Worm (Caenorhabditis elegans) whole organism, L3 larva: ENCODE results near the gene B0563.10.
"Not testable (repeated sequence)": the region's sequence is repeated elsewhere in the genome, so short reads cannot be mapped to it uniquely, and the experiment has no call there.

ENCODE experiments used
- ZK546.5 ChIP-seq: sonication (generic microtip); optimal IDR thresholded peaks from 2 replicates; lab custom pipeline; 2017; ENCODE audit warnings: missing biosample characterization, missing genetic modification characterization
- aly-2 ChIP-seq: fragments of 150-350 bp; optimal IDR thresholded peaks from 2 replicates; lab custom pipeline; 2014; ENCODE audit warnings: missing biosample characterization, missing genetic modification characterization
- ceh-16 ChIP-seq: sonication (generic microtip); optimal IDR thresholded peaks from 2 replicates; lab custom pipeline; 2017; ENCODE audit warnings: missing biosample characterization, missing genetic modification characterization
- ceh-28 ChIP-seq: fragments of 150-350 bp; optimal IDR thresholded peaks from 2 replicates; lab custom pipeline; 2014; ENCODE audit warnings: missing biosample characterization, missing genetic modification reagents, missing genetic modification characterization
- ceh-82 ChIP-seq: fragments of 150-350 bp; optimal IDR thresholded peaks from 2 replicates; lab custom pipeline; 2014; ENCODE audit warnings: missing biosample characterization, missing genetic modification characterization
- daf-12 ChIP-seq: fragments of 150-350 bp; optimal IDR thresholded peaks from 2 replicates; lab custom pipeline; 2014; ENCODE audit warnings: missing biosample characterization, missing genetic modification reagents, missing genetic modification characterization
- egl-5 ChIP-seq: fragments of 150-350 bp; optimal IDR thresholded peaks from 2 replicates; lab custom pipeline; 2017; ENCODE audit warnings: missing biosample characterization, missing genetic modification reagents, missing genetic modification characterization, inconsistent platforms
- elt-2 ChIP-seq: sonication (generic microtip); optimal IDR thresholded peaks from 2 replicates; lab custom pipeline; 2016; ENCODE audit warnings: missing genetic modification reagents, mild to moderate bottlenecking, missing genetic modification characterization, missing compliant biosample characterization
- elt-3 ChIP-seq, 3 experiments: fragments of 150-350 bp in 1 of 3; sonication (generic microtip) in 2 of 3; optimal IDR thresholded peaks; 2 replicates in 2 of 3; 4 replicates in 1 of 3; lab custom pipeline; 2014 to 2017; ENCODE audit warnings: missing biosample characterization in 3 of 3, missing genetic modification characterization in 3 of 3
- eor-1 ChIP-seq, 2 experiments: fragments of 150-350 bp; optimal IDR thresholded peaks; 2 replicates each; lab custom pipeline; 2014 to 2018; ENCODE audit warnings: missing biosample characterization in 2 of 2, missing genetic modification characterization in 2 of 2
- fkh-10 ChIP-seq: sonication (generic microtip); optimal IDR thresholded peaks from 2 replicates; lab custom pipeline; 2017; ENCODE audit warnings: missing biosample characterization, missing genetic modification reagents, missing genetic modification characterization
- fkh-2 ChIP-seq: fragments of 150-350 bp; optimal IDR thresholded peaks from 2 replicates; lab custom pipeline; 2014; ENCODE audit warnings: missing biosample characterization, missing genetic modification reagents, missing genetic modification characterization
- hmg-11 ChIP-seq: sonication (generic microtip); optimal IDR thresholded peaks from 2 replicates; lab custom pipeline; 2016; ENCODE audit warnings: missing genetic modification characterization, missing compliant biosample characterization
- jun-1 ChIP-seq: fragments of 150-350 bp; optimal IDR thresholded peaks from 2 replicates; lab custom pipeline; 2014; ENCODE audit warnings: missing biosample characterization, missing genetic modification reagents, missing genetic modification characterization
- lin-39 ChIP-seq: fragments of 150-350 bp; optimal IDR thresholded peaks from 2 replicates; lab custom pipeline; 2018; ENCODE audit warnings: missing biosample characterization, missing genetic modification reagents, missing genetic modification characterization
- mdl-1 ChIP-seq: fragments of 150-350 bp; optimal IDR thresholded peaks from 2 replicates; lab custom pipeline; 2014; ENCODE audit warnings: missing biosample characterization, missing genetic modification characterization
- mml-1 ChIP-seq: fragments of 150-350 bp; sonication (generic microtip); optimal IDR thresholded peaks from 3 replicates; lab custom pipeline; 2014; ENCODE audit warnings: missing biosample characterization, missing genetic modification characterization
- nhr-11 ChIP-seq: fragments of 150-350 bp; optimal IDR thresholded peaks from 2 replicates; lab custom pipeline; 2014; ENCODE audit warnings: missing biosample characterization, missing genetic modification characterization
- nhr-12 ChIP-seq: fragments of 150-350 bp; optimal IDR thresholded peaks from 2 replicates; lab custom pipeline; 2014; ENCODE audit warnings: missing biosample characterization, missing genetic modification characterization
- nhr-23 ChIP-seq: fragments of 150-350 bp; optimal IDR thresholded peaks from 2 replicates; lab custom pipeline; 2014; ENCODE audit warnings: missing biosample characterization, missing genetic modification reagents, missing genetic modification characterization
- nhr-237 ChIP-seq: fragments of 150-350 bp; optimal IDR thresholded peaks from 2 replicates; lab custom pipeline; 2014; ENCODE audit warnings: missing biosample characterization, missing genetic modification characterization
- nhr-25 ChIP-seq: sonication (generic microtip); optimal IDR thresholded peaks from 2 replicates; lab custom pipeline; 2017; ENCODE audit warnings: missing biosample characterization, missing genetic modification characterization
- nhr-43 ChIP-seq: sonication (generic microtip); optimal IDR thresholded peaks from 2 replicates; lab custom pipeline; 2016; ENCODE audit warnings: mild to moderate bottlenecking, missing genetic modification characterization, missing compliant biosample characterization; ENCODE audit not compliant: poor library complexity, severe bottlenecking
- nhr-76 ChIP-seq: fragments of 150-350 bp; sonication (generic microtip); optimal IDR thresholded peaks from 5 replicates; lab custom pipeline; 2014; ENCODE audit warnings: missing biosample characterization, missing genetic modification characterization
- pha-4 ChIP-seq: fragments of 150-350 bp; optimal IDR thresholded peaks from 2 replicates; lab custom pipeline; 2014; ENCODE audit warnings: missing biosample characterization, missing genetic modification reagents, missing genetic modification characterization
- skn-1 ChIP-seq: fragments of 150-350 bp; optimal IDR thresholded peaks from 2 replicates; lab custom pipeline; 2014; ENCODE audit warnings: missing biosample characterization, missing genetic modification characterization
- snpc-4 ChIP-seq: fragments of 150-350 bp; optimal IDR thresholded peaks from 2 replicates; lab custom pipeline; 2014; ENCODE audit warnings: missing biosample characterization, missing genetic modification characterization
- tbx-2 ChIP-seq: sonication (generic microtip); optimal IDR thresholded peaks from 2 replicates; lab custom pipeline; 2016; ENCODE audit warnings: mild to moderate bottlenecking, missing genetic modification characterization, missing compliant biosample characterization
- unc-62 ChIP-seq: fragments of 150-350 bp; sonication (generic microtip); optimal IDR thresholded peaks from 4 replicates; lab custom pipeline; 2014; ENCODE audit warnings: missing biosample characterization, missing genetic modification reagents, missing genetic modification characterization
- ztf-4 ChIP-seq: fragments of 150-350 bp; optimal IDR thresholded peaks from 2 replicates; lab custom pipeline; 2014; ENCODE audit warnings: missing biosample characterization, missing genetic modification characterization

B0563.10 gene

ce11 chrX:9203468-9203867 is 36.4 kb upstream of the B0563.10 start, which contains the start of gene crb-3:
Gene crb-3, plus strand, starts transcription at chrX:9203768.
- TF ChIP-seq ceh-82, ceh-16, daf-12 (tag; lab: Kevin White, UChicago): not testable (repeated sequence)
- TF ChIP-seq, all 47 proteins: peak for 0; not testable (repeated sequence) for 47

DNA sequence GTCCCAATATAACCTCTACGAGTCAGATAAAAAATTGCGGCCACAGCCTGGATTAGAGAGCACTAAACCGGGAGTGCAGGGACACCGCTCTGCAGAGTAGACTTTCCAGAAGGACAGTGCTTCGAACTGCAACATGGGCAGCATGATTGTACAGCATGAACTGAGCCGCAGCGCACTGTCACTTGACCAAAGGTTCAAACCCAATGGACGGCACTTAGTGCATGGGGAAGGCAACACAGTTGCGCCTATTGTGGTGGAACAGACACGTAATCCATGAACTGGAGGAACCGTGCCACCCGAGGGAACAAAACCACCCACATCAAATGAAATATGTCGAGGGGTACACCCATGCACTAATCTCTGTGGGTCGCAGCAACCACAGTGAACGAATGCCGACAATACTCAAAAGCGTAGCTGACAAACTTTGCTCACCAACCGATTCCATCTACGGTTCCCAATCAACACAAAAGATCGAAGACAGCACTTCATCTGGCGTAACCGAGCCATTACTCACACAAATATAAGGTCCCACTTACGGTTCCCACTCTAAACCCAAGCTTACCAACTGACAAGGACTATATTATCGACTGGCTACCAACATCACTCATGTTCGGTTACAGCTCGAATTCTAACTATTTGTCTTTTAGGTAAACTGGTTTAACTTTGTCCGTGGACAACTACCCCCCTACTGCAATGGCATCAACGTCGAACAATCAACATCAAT is 28.5 kb upstream of the B0563.10 start:
- TF ChIP-seq lin-39 (tag; lab: Kevin White, UChicago) = no peak
- no peak for TF ChIP-seq hmg-11 (tag; lab: Kevin White, UChicago)
- TF ChIP-seq egl-5 = no peak
- no peak for TF ChIP-seq ceh-28 (tag; lab: Kevin White, UChicago)
- TF ChIP-seq pha-4 = no peak
- no peak for TF ChIP-seq nhr-25 (tag; lab: Kevin White, UChicago)
- TF ChIP-seq nhr-76 = no peak
- TF ChIP-seq ZK546.5 (tag; lab: Kevin White, UChicago) = no peak
- TF ChIP-seq fkh-10 (GFP tag; lab: Kevin White, UChicago) = no peak
- TF ChIP-seq skn-1 = no peak
- no peak for TF ChIP-seq nhr-237 (tag; lab: Kevin White, UChicago)
- no peak for TF ChIP-seq mml-1
- TF ChIP-seq fkh-2 (tag; lab: Kevin White, UChicago) = no peak
- TF ChIP-seq elt-3 (tag; optimal IDR thresholded peaks at IDR 0.05; lab: Kevin White, UChicago) = no peak
- TF ChIP-seq nhr-43 (tag; lab: Kevin White, UChicago) = no peak

- TF ChIP-seq snpc-4 (tag; lab: Kevin White, UChicago) = no peak
- TF ChIP-seq fkh-2 (tag; lab: Kevin White, UChicago) = no peak
- no peak for TF ChIP-seq nhr-25 (tag; lab: Kevin White, UChicago)
- TF ChIP-seq nhr-23 (tag; lab: Kevin White, UChicago) = no peak
- TF ChIP-seq tbx-2 (tag; lab: Kevin White, UChicago) = no peak
- no peak for TF ChIP-seq aly-2
- TF ChIP-seq egl-5 = no peak
- TF ChIP-seq elt-2 (tag; lab: Kevin White, UChicago) = no peak
- TF ChIP-seq eor-1 (tag; optimal IDR thresholded peaks at IDR 0.05; lab: Kevin White, UChicago) = no peak
- no peak for TF ChIP-seq daf-12 (tag; lab: Kevin White, UChicago)
Observed at ce11 chrX:9194081-9194480, 27.0 kb upstream of the B0563.10 start.

ce11 chrX:9191795-9192494 is 24.9 kb upstream of the B0563.10 start, which contains the start of gene Y81B9A.1:
Gene Y81B9A.1, plus strand, starts transcription at chrX:9192444.
- TF ChIP-seq unc-62 (no peak), elt-2 (tag; lab: Kevin White, UChicago) (no peak), nhr-25 (tag; lab: Kevin White, UChicago) (no peak), nhr-76 (no peak), nhr-11 (no peak), mdl-1 (tag; lab: Kevin White, UChicago) (no peak), ztf-4 (no peak), nhr-23 (tag; lab: Kevin White, UChicago) (no peak), jun-1 (tag; lab: Kevin White, UChicago) (no peak), nhr-12 (no peak), eor-1 (tag; optimal IDR thresholded peaks at IDR 0.05; lab: Kevin White, UChicago) (no peak)
- TF ChIP-seq, all 47 proteins: peak for 0

DNA sequence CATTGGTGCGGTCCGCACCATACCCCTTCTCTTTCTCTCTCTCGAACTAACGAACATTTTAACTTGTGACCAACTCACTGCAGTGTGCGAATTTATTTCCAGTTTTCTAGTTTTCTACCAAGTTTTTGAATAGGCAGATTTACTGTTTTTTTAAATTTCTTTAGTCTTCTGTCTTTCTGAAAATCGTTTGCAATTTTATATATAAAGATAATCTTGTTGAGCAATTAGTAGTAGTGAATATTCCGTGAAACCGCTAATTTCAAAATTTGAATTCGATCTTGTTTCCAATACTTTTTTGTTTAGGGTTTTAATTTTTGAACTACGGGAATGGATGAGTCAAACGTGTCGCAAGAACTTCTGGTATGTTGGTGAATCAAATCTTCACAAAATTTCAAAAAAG is 16.8 kb upstream of the B0563.10 start, which contains the start of gene Y81B9A.2:
Gene Y81B9A.2, plus strand, starts transcription at position 301 of the 400 bp plus-strand sequence.
- TF ChIP-seq fkh-10 (GFP tag; lab: Kevin White, UChicago) (no peak), mml-1 (no peak), egl-5 (no peak), elt-2 (tag; lab: Kevin White, UChicago) (no peak)
- TF ChIP-seq, all 47 proteins: peak for 0
